Worm (Caenorhabditis elegans) whole organism, L4/young adult: ENCODE results near the gene srx-42.

Source experiments
- W03F9.2 ChIP-seq: fragments of 150-350 bp; optimal IDR thresholded peaks from 2 replicates; lab custom pipeline; 2014; ENCODE audit warnings: missing biosample characterization, missing genetic modification characterization
- dao-5 ChIP-seq: sonication (generic microtip); optimal IDR thresholded peaks from 2 replicates; lab custom pipeline; 2016; ENCODE audit warnings: missing genotype, missing genetic modification characterization, moderate library complexity, missing compliant biosample characterization
- him-1 ChIP-seq: sonication (generic microtip); optimal IDR thresholded peaks from 2 replicates; lab custom pipeline; 2016; ENCODE audit warnings: missing genotype, missing genetic modification reagents, missing genetic modification characterization, missing compliant biosample characterization

The srx-42 gene

DNA sequence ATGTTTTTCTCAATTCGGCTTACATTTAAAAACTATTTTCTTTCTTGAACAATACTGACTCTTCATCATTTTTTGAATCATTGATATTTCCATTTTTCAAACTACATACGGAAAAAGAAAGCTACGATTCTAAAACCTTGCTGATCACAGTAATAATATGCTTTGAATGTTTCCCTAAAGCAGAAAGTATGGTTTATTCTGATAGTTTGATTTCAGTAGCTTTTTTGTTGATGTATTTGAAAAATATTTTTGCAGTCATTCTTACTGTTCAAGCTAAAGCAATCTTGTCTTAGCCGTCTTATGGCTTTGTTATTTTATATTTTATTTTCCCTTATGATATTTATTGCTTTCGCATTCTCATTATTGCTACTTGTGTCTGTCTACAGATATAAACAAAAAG lies 8.7 kb downstream of the srx-42 start, which contains the start of gene srxa-13:
Gene srxa-13 (plus strand): TSS at position 301 of the 400 bp plus-strand sequence.
- TF ChIP-seq him-1 = no peak
- TF ChIP-seq W03F9.2 = no peak
- TF ChIP-seq dao-5 = no peak

- TF ChIP-seq dao-5 (no peak), him-1 (no peak), W03F9.2 (no peak)
Measured at ce11 chrV:13931225-13931624, 10.4 kb downstream of the srx-42 start, which contains the start of gene C06B3.16. TSS of gene C06B3.16 (plus strand) at chrV:13931525.

DNA sequence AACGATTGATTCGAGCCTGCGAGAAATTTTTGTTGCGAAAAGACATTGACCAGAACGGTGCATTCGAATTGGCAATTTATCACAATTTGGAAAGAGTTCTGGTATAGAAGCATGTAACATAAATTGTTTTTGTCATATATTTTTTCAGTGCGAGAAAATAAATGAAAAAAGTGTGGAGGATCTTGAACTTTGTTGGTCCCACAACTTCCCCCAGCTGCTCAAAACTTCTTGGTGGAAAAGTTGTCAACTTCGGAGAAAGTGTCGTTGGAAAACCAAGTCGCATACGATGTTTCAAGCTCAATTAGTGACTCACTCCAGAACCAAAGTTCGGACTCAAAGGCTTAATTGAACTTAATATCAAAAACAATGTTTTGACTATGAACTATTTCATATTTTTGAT lies 11.1 kb downstream of the srx-42 start:
- TF ChIP-seq him-1 (no peak), dao-5 (no peak), W03F9.2 (no peak)

- TF ChIP-seq dao-5 = no peak
- TF ChIP-seq him-1 = no peak
- TF ChIP-seq W03F9.2 = no peak
Measured at ce11 chrV:13934545-13934944, 13.7 kb downstream of the srx-42 start, which contains the start of gene R10D12.1. TSS of gene R10D12.1 (minus strand) at chrV:13934645.

ce11 chrV:13935423-13935822 lies 14.6 kb downstream of the srx-42 start:
- TF ChIP-seq him-1 = no peak
- TF ChIP-seq W03F9.2 = no peak
- no peak for TF ChIP-seq dao-5

DNA sequence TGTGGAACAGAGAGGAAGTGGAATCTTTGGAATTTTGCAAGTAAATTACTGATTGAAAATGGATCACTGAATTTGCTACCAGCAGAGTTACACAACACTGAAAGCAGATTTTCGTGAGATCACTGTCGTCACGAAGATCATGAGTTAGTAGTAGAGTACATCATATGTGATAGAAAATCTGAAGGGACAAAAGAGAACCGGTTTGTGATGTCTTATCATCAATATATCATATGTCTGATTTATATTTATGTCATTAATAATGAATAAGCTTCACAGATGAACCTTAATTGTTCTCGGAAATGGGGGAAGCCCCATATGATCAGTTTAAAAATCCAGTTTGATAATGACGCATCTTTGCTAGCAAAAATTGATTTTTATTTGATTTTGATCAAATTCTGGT lies 15.2 kb downstream of the srx-42 start:
- no peak for TF ChIP-seq W03F9.2
- TF ChIP-seq dao-5 = no peak
- TF ChIP-seq him-1 = no peak

DNA sequence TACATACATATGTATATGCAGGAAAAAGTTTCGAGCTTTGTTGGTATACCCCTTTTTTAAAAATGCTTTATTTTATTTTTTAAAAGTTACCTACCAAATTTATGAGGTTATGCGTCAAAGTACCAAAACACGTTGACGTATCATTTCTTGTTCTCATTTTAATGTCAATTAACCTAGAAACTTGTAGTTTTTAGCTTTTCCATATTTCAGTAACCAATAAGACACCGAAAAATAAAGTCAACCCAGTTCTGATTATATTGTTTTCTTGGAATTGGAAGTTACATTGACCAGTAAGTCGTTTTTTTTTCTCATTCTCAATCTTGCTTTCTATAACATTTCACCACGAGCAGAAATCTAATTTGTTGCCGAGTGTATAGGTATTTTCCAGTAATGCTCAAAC lies 16.0 kb downstream of the srx-42 start, which contains the start of gene srw-145:
Gene srw-145 (plus strand): TSS at position 301 of the 400 bp plus-strand sequence.
- TF ChIP-seq W03F9.2 (no peak), dao-5 (no peak), him-1 (no peak)

ce11 chrV:13942082-13942481 lies 21.3 kb downstream of the srx-42 start, which contains the start of gene dpr-1:
TSS of gene dpr-1 (minus strand) at chrV:13942182.
- no peak for TF ChIP-seq him-1

- TF ChIP-seq dao-5 = no peak
- TF ChIP-seq him-1 = no peak
- no peak for TF ChIP-seq W03F9.2
Measured at ce11 chrV:13946385-13947019, 25.7 kb downstream of the srx-42 start, which contains the start of the genes srx-10 and clec-226. TSS of gene srx-10 (minus strand) at chrV:13946485. TSS of gene clec-226 (plus strand) at chrV:13946969.

DNA sequence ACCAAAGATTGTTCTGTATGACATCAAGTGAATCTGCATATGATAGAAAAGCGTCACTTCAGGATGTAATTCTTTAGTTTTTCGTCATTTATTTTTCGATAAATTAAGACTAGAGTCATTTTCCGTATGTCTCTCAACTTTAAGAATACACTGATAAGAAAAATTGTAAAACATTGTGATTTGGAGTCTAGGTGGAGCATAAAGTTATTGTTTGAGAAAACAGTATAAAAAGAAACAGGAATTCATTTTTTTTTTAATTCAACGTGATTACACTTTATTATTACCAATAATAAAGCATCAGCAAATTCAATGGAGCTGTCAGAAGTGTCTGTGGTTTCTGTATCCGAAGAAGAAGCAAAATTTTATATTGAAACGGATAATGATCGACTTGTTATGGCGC lies 28.2 kb downstream of the srx-42 start, which contains the start of gene R10D12.6:
Gene R10D12.6 (plus strand): TSS at position 301 of the 400 bp plus-strand sequence.
- TF ChIP-seq him-1 = no peak
- no peak for TF ChIP-seq dao-5
- no peak for TF ChIP-seq W03F9.2

DNA sequence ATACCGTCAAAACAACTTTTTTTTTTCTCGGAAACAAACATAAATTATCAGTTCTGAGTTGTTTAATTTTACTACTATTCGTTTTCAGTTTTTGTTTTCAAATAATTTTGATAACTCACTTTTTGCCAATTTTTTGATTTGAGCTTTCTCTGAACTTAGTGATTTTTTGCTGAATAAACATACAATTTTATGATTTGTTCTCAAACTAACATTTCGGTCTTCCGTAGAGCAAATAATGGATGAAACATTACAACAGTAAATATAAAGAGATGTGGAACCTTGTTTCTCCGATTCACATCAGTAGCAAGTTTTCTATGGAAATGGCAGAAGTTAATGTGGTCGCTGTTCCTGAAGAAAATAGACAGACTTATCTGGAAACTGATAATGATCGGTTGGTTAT lies 28.9 kb downstream of the srx-42 start, which contains the start of gene R10D12.7:
Gene R10D12.7 (plus strand): TSS at position 301 of the 400 bp plus-strand sequence.
- no peak for TF ChIP-seq him-1
- TF ChIP-seq W03F9.2 = no peak
- no peak for TF ChIP-seq dao-5

DNA sequence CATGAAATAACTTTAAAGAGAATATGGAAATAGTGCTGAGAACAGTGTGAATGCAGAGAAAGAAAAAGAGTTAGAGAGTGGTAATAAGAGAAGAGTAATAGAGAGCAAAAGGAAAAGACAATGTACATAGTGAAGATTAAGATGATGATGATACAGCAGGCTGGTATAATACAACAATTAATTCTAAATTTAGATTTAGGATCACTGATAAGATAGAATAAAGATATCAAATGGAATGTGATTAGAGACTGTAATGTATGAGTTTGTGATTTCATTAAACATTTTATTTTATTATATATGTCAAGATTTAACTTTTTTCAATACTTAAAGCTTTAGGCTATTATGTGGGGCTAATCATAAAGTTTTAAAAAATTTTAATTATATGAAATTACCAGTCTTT lies 32.4 kb downstream of the srx-42 start, which contains the start of gene R10D12.8:
Gene R10D12.8 (minus strand): TSS at position 101 of the 400 bp plus-strand sequence.
- TF ChIP-seq him-1 = no peak
- no peak for TF ChIP-seq W03F9.2
- TF ChIP-seq dao-5 = no peak

- TF ChIP-seq dao-5 (no peak), W03F9.2 (no peak), him-1 (no peak)
Measured at ce11 chrV:13954056-13954455, 33.2 kb downstream of the srx-42 start, which contains the start of gene swt-6. TSS of gene swt-6 (plus strand) at chrV:13954356.

DNA sequence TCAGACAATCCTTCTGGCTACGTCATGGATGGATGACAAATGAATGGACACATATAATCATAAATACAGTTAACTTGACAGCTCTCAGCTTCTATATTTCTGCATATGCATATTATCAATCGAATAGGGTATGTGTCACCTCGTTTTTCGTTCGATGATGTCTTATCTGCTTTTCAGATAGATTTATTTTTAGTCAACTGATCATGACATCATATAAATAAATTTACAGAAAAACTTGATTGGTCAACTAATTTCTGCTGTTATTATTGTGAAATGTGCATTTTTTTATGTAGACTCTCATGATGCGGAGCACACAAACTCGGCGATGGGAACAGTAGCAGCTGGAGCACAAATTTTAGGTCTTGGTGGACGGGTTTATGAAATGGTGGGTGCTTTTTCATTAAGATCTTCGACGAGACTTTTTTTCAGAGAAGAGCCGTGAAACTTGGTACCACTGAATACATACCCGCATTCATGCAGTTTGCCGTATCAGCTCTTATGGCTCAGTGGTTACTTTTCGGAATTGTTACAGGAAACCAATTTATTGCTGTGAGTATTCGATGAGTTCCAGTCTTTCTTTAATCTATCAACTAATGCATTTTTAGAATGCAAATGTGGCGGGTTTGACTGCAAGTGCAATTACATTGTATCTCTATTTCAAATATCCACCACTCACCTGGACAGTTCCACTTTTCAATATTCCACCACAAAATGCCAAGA lies 34.7 kb downstream of the srx-42 start:
- TF ChIP-seq W03F9.2 = no peak
- TF ChIP-seq dao-5 = no peak
- TF ChIP-seq him-1 = no peak

- TF ChIP-seq him-1 (no peak), W03F9.2 (no peak), dao-5 (no peak)
Measured at ce11 chrV:13957691-13958090, 36.9 kb downstream of the srx-42 start.

- no peak for TF ChIP-seq W03F9.2
- TF ChIP-seq dao-5 = no peak
- no peak for TF ChIP-seq him-1
Measured at ce11 chrV:13958247-13958646, 37.4 kb downstream of the srx-42 start, which contains the start of gene R10D12.10. TSS of gene R10D12.10 (minus strand) at chrV:13958347.
